Worm (Caenorhabditis elegans) whole organism, early embryonic: ENCODE measurements around the gene T22F3.10.
"Not testable (repeated sequence)": the region's sequence is repeated elsewhere in the genome, so short reads cannot be mapped to it uniquely, and the experiment has no call there.

Experiments
- B0310.2 ChIP-seq: sonication (generic microtip); optimal IDR thresholded peaks from 2 replicates; lab custom pipeline; 2016; ENCODE audit warnings: mild to moderate bottlenecking, missing genetic modification characterization, missing compliant biosample characterization
- aly-1 ChIP-seq: sonication (generic microtip); optimal IDR thresholded peaks from 2 replicates; lab custom pipeline; 2016; ENCODE audit warnings: missing genetic modification characterization, missing compliant biosample characterization
- ama-1 ChIP-seq: fragments of 150-350 bp; optimal IDR thresholded peaks from 2 replicates; lab custom pipeline; 2014
- ceh-36 ChIP-seq: sonication (generic microtip); optimal IDR thresholded peaks from 2 replicates; lab custom pipeline; 2016; ENCODE audit warnings: missing genetic modification characterization, inconsistent platforms, missing compliant biosample characterization
- ets-7 ChIP-seq: sonication (generic microtip); optimal IDR thresholded peaks from 2 replicates; lab custom pipeline; 2016; ENCODE audit warnings: missing genotype, missing genetic modification characterization, missing compliant biosample characterization
- flt-1 ChIP-seq: fragments of 200-800 bp; sonication (Bioruptor generic); IDR thresholded peaks from 2 replicates; pipeline ENCODE4 v1.3.6; 2022; ENCODE audit warnings: missing genetic modification characterization, missing compliant biosample characterization
- hmbx-1 ChIP-seq: sonication (generic microtip); optimal IDR thresholded peaks from 2 replicates; lab custom pipeline; 2016; ENCODE audit warnings: mild to moderate bottlenecking, missing genetic modification characterization, missing compliant biosample characterization
- hmg-4 ChIP-seq: fragments of 200-800 bp; sonication (Bioruptor generic); optimal IDR thresholded peaks from 2 replicates; lab custom pipeline; 2018; ENCODE audit warnings: mild to moderate bottlenecking, missing genetic modification characterization, missing compliant biosample characterization
- hnd-1 ChIP-seq: sonication (generic microtip); optimal IDR thresholded peaks from 2 replicates; lab custom pipeline; 2016; ENCODE audit warnings: missing genetic modification characterization, missing compliant biosample characterization
- pes-1 ChIP-seq: fragments of 200-800 bp; sonication (Bioruptor generic); IDR thresholded peaks from 2 replicates; pipeline ENCODE4 v1.3.6; 2022; ENCODE audit warnings: missing genetic modification reagents, missing genetic modification characterization, missing compliant biosample characterization
- scrt-1 ChIP-seq: fragments of 200-800 bp; sonication (Bioruptor generic); IDR thresholded peaks from 2 replicates; pipeline ENCODE4 v1.3.6; 2022; ENCODE audit warnings: missing genetic modification characterization, missing compliant biosample characterization
- sea-1 ChIP-seq: fragments of 200-800 bp; sonication (Bioruptor generic); conservative IDR thresholded peaks from 2 replicates; pipeline ENCODE4 v1.3.6; 2022; ENCODE audit warnings: missing genetic modification characterization, missing compliant biosample characterization
- tbx-11 ChIP-seq: fragments of 200-800 bp; sonication (Bioruptor generic); IDR thresholded peaks from 2 replicates; pipeline ENCODE4 v1.3.6; 2022; ENCODE audit warnings: missing genetic modification characterization, missing compliant biosample characterization
- tbx-37 ChIP-seq: fragments of 200-800 bp; sonication (Bioruptor generic); conservative IDR thresholded peaks from 2 replicates; pipeline ENCODE4 v1.3.6; 2022; ENCODE audit warnings: missing genetic modification reagents, missing genetic modification characterization, missing compliant biosample characterization
- tra-4 ChIP-seq: sonication (generic microtip); optimal IDR thresholded peaks from 2 replicates; lab custom pipeline; 2017; ENCODE audit warnings: missing genetic modification characterization, missing compliant biosample characterization

T22F3.10 gene

ce11 chrV:3575759-3576158 lies 35.8 kb downstream of the T22F3.10 start, which contains the start of gene grl-27:
Gene grl-27, minus strand, starts transcription at chrV:3575859.
- TF ChIP-seq tbx-37 (GFP tag; lab: Robert Waterston, UW), result no peak
- TF ChIP-seq tbx-11 (GFP tag; lab: Robert Waterston, UW), result no peak
- no peak for TF ChIP-seq sea-1 (GFP tag; lab: Robert Waterston, UW)
- no peak for TF ChIP-seq hmg-4
- TF ChIP-seq aly-1, result no peak
- TF ChIP-seq tra-4 (tag; lab: Kevin White, UChicago), result no peak
- TF ChIP-seq pes-1 (GFP tag; lab: Robert Waterston, UW), result no peak

- not testable (repeated sequence) for TF ChIP-seq ama-1; hmbx-1 (tag; lab: Kevin White, UChicago); tra-4 (tag; lab: Kevin White, UChicago)
Measured at ce11 chrV:3572408-3572807, 39.1 kb downstream of the T22F3.10 start, which contains the start of gene F40C5.1. Gene F40C5.1, plus strand, starts transcription at chrV:3572708.

DNA sequence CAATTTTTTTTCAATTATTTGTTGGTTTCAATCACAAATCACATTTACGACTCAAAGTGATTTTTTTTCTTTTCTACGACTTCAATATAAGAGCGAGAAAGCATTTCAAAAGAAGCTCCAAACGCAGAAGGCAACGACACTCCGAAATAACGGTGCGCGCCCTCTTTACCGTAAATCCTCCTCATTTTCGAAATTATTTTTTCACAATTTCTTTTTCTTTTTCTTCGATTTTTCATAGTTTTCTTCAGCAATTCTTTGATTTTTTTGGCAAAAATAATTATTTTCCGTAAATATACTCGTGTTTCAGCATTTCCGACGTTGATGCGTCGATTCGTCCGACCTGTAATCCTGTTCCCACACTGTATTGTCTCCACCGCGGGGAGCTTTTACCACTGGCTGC lies 40.9 kb downstream of the T22F3.10 start, which contains the start of gene F40C5.2:
TSS of gene F40C5.2 (plus strand) at position 301 of the 400 bp plus-strand sequence.
- TF ChIP-seq sea-1 (GFP tag; lab: Robert Waterston, UW); pes-1 (GFP tag; lab: Robert Waterston, UW); aly-1: not testable (repeated sequence)

- not testable (repeated sequence) for TF ChIP-seq sea-1 (GFP tag; lab: Robert Waterston, UW); flt-1 (GFP tag; lab: Robert Waterston, UW); ceh-36 (tag; lab: Kevin White, UChicago)
Measured at ce11 chrV:3564335-3564734, 47.2 kb downstream of the T22F3.10 start, which contains the start of gene T24A6.17. Gene T24A6.17, minus strand, starts transcription at chrV:3564435.

- not testable (repeated sequence) for TF ChIP-seq ama-1; scrt-1 (GFP tag; lab: Robert Waterston, UW); B0310.2
Measured at ce11 chrV:3562824-3563223, 48.7 kb downstream of the T22F3.10 start, which contains the start of gene T24A6.16. Gene T24A6.16, minus strand, starts transcription at chrV:3562924.

DNA sequence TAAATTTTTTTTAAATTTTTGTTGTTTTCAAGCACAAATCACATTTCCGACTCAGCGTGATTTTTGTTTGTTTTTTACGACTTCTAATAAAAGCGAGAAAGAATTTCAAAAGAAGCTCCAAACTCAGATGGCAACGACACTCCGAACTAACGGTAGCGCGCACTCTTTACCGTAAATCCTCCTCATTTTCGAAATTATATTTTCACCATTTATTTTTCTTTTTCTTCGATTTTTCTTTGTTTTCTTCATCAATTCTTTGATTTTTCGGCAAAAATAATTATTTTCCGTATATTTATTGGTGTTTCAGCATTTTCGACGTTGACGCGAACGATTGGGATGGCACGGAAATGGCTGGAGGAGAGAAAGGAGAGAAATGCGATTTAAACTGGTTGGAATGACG lies 52.8 kb downstream of the T22F3.10 start, which contains the start of gene T24A6.1:
TSS of gene T24A6.1 (plus strand) at position 301 of the 400 bp plus-strand sequence.
- TF ChIP-seq ama-1; hnd-1 (tag; lab: Kevin White, UChicago); ets-7 (tag; lab: Kevin White, UChicago): not testable (repeated sequence)

ce11 chrV:3557422-3557821 lies 54.1 kb downstream of the T22F3.10 start, which contains the start of gene grl-31:
Gene grl-31, minus strand, starts transcription at chrV:3557778.
- TF ChIP-seq tbx-11 (GFP tag; lab: Robert Waterston, UW), result no peak
- TF ChIP-seq hmg-4, result no peak
- TF ChIP-seq ama-1, result no peak
- TF ChIP-seq flt-1 (GFP tag; lab: Robert Waterston, UW), result no peak
- TF ChIP-seq B0310.2, result no peak
- TF ChIP-seq ceh-36 (tag; lab: Kevin White, UChicago), result no peak
- no peak for TF ChIP-seq tra-4 (tag; lab: Kevin White, UChicago)
- TF ChIP-seq hnd-1 (tag; lab: Kevin White, UChicago), result no peak
